Fruit fly (Drosophila melanogaster): ENCODE data around the gene Tgs1.

Tgs1 gene

DNA sequence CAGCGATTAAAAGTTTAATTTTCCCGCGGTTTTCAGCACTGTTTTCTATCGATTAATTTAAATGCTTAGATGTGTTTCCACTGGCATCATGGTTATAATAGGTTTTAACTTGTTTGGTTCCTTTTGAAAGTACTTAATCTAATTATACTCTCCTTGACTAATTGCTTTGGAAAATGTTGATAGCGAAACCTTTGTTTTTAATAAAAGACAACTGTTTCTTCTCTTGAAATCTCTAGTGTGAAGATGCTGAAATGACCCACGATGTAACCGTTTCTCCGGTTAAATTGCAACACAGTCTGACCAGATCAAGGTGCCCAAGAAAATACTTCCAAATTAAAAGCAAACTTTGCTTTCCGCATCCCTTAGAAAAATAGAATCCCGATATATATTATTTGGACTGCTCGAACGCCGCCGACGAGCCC, 43.6 kb downstream of the Tgs1 start, which contains the start of gene Dlc90F (continued):
- TF ChIP-seq CG32006 (GFP tag; optimal IDR thresholded peaks at IDR 0.05), result no peak
- peak; percentile 64 for TF ChIP-seq Sox15 (GFP tag; optimal IDR thresholded peaks at IDR 0.05)
- TF ChIP-seq svp (GFP tag), result no peak
- TF ChIP-seq Ets96B (tag; optimal IDR thresholded peaks at IDR 0.05), result peak; percentile 49
- no peak for TF ChIP-seq fd85E (GFP tag; optimal IDR thresholded peaks at IDR 0.05)
- peak; percentile 84 for TF ChIP-seq Hr39 (GFP tag; optimal IDR thresholded peaks at IDR 0.05)
- peak; percentile 17 for TF ChIP-seq Hr38 (GFP tag; optimal IDR thresholded peaks at IDR 0.05)
- no peak for TF ChIP-seq CG11762 (GFP tag; optimal IDR thresholded peaks at IDR 0.05; ENCODE audit: insufficient read depth)
- no peak for TF ChIP-seq CG10631 (GFP tag; optimal IDR thresholded peaks at IDR 0.05)
- TF ChIP-seq Lpt (GFP tag; optimal IDR thresholded peaks at IDR 0.05), result no peak
- TF ChIP-seq CG8119 (GFP tag; IDR thresholded peaks at IDR 0.05), result peak; percentile 50; the same call in 2 of the 3 replicates
- no peak for TF ChIP-seq Met (GFP tag; optimal IDR thresholded peaks at IDR 0.05)
- peak; percentile 76 for TF ChIP-seq CG3032 (tag; optimal IDR thresholded peaks at IDR 0.05)
- peak; percentile 33 for TF ChIP-seq CG1621 (tag; optimal IDR thresholded peaks at IDR 0.05)
- peak; percentile 84 for TF ChIP-seq CG31627 (GFP tag; optimal IDR thresholded peaks at IDR 0.05)
- peak; percentile 70 for TF ChIP-seq Ets21C (GFP tag; optimal IDR thresholded peaks at IDR 0.05)
- TF ChIP-seq achi (GFP tag; optimal IDR thresholded peaks at IDR 0.05), result no peak
- no peak for TF ChIP-seq net (GFP tag; optimal IDR thresholded peaks at IDR 0.05)
- no peak for TF ChIP-seq Eip75B (GFP tag; optimal IDR thresholded peaks at IDR 0.05)
- TF ChIP-seq vri (GFP tag; optimal IDR thresholded peaks at IDR 0.05), result no peak

DNA sequence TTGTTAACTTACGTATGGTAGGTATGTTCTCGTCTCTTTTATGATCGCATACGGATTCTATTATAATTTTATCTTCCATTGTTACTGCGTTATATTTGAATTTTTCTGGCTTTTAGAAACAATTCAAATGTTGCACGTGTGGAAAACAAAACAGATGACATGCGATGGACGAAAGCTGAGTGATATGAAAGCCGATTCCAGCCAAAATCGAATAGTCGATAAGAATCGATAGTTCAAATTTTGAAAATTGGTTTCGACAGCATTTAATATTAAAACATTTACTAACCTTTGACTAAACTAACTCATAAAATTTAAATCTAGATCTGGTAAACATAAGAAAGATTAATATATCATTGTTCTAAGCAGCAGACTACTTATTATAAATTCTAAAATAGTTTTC, 46.2 kb downstream of the Tgs1 start, which contains the start of gene Polr1E:
Gene Polr1E, minus strand, starts transcription at position 160 of the 400 bp plus-strand sequence.
- no peak for TF ChIP-seq CG3032 (tag; optimal IDR thresholded peaks at IDR 0.05)

DNA sequence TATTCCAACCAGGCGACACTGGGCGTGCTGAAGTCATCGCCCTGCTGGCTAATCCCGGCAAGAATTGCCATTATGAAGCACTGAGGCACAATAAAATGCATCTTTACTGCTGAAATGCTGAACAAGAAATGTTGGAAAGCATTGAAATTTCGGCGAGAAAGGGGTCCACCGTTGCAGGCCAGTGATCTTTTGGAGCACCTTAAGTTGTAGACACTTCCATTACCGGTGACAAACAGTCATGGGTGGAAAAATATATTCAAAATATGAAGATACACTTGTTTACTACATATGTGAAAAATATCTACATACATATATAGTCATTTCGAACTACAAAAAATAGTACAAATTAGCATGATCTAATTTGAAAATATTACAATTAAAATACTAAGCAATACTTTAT, 47.4 kb downstream of the Tgs1 start, which contains the start of gene CG7126:
Gene CG7126, minus strand, starts transcription at position 101 of the 400 bp plus-strand sequence.
- TF ChIP-seq CG8119 (GFP tag; IDR thresholded peaks at IDR 0.05) (no peak), CG4318 (GFP tag; optimal IDR thresholded peaks at IDR 0.05) (no peak), CG11902 (GFP tag; optimal IDR thresholded peaks at IDR 0.05) (no peak), CG3919 (GFP tag; optimal IDR thresholded peaks at IDR 0.05) (no peak)
